Worm (Caenorhabditis elegans) whole organism, L4/young adult: ENCODE measurements around the gene K05B2.4.

Source experiments
- W03F9.2 ChIP-seq: fragments of 150-350 bp; optimal IDR thresholded peaks from 2 replicates; lab custom pipeline; 2014; ENCODE audit warnings: missing biosample characterization, missing genetic modification characterization
- dao-5 ChIP-seq: sonication (generic microtip); optimal IDR thresholded peaks from 2 replicates; lab custom pipeline; 2016; ENCODE audit warnings: missing genotype, missing genetic modification characterization, moderate library complexity, missing compliant biosample characterization
- him-1 ChIP-seq: sonication (generic microtip); optimal IDR thresholded peaks from 2 replicates; lab custom pipeline; 2016; ENCODE audit warnings: missing genotype, missing genetic modification reagents, missing genetic modification characterization, missing compliant biosample characterization

K05B2.4 gene

DNA sequence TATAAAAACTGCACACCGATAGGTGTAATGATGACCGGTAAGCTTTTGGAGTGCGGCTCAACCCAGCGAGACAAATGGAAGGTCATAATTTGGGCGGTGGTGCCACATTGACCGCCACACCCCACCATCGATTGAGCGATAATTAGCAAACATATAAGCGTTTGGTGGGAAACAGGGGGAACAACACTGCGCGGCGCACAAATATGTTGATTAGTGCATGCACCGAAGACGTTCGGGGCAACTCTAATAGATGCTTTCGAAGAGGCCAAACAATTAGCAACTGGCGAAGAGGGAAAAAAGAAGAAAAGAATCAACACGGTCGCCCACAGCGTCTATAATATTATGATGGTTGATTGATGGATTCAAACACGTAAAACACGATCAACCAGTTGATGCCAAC, 39.5 kb downstream of the K05B2.4 start:
- TF ChIP-seq W03F9.2, result no peak
- no peak for TF ChIP-seq dao-5 (tag; lab: Kevin White, UChicago)
- no peak for TF ChIP-seq him-1 (tag; lab: Kevin White, UChicago)

DNA sequence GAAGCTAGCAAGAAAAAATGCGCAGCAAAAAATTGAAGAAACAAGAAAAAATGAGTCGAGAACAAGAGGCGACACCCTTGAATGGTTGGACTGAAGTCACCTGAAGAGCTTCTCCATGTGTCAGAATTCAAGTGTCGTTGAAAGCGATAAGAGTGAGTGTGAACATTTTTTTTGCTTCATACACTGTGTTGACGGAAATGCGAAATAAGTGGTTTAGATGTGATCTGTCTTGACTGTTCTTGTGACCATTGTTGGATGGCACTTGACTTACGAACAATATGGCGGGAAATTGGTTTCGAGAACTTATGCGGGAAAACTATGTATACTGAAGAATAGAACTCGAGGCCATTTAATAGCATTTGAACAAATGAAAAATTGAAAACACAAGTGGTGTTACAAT, 40.8 kb downstream of the K05B2.4 start:
- TF ChIP-seq him-1 (tag; lab: Kevin White, UChicago) (no peak), W03F9.2 (no peak), dao-5 (tag; lab: Kevin White, UChicago) (no peak)

DNA sequence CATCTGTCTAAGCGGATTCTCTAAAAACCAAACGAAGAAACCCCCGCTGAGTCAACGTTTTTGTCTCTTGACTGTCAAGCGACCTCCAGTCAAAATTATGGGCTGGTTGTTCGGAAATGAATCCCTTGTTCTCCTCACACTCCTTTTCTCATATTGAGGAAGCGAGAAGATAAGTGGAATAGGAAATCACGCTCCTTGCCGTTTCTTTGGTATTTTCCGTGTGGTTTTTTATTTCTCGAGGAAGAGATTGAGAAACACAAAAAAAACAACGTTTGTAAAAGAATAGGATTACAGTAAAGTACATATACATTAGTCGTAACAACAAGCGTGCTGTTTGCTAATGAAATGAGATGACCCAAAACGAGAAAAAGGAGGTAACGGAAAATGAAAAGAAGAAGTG, 43.9 kb downstream of the K05B2.4 start, which contains the start of gene tsp-14:
Gene tsp-14, minus strand, starts transcription at position 62 of the 400 bp plus-strand sequence.
- no peak for TF ChIP-seq dao-5 (tag; lab: Kevin White, UChicago)
- TF ChIP-seq W03F9.2, result no peak
- no peak for TF ChIP-seq him-1 (tag; lab: Kevin White, UChicago)

DNA sequence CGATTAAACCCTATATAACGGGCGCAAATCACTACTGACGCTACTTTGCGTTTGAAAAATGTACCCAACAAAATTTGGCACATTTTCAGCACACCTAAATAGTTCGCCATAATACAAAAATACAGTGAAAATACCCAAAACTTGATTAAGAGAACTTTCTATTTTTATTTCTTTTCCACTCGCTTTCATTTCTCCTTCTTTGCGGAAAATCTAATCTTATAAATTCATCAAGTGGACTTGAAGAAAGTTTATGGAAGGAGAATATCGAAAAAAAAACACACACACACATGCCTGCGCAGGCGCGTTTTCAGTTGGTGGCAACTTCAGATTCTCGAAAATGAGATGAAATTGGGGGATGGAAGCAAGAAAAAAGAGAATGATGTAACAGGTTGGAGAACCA, 45.5 kb downstream of the K05B2.4 start:
- TF ChIP-seq him-1 (tag; lab: Kevin White, UChicago), result no peak
- TF ChIP-seq dao-5 (tag; lab: Kevin White, UChicago), result no peak
- TF ChIP-seq W03F9.2, result no peak

DNA sequence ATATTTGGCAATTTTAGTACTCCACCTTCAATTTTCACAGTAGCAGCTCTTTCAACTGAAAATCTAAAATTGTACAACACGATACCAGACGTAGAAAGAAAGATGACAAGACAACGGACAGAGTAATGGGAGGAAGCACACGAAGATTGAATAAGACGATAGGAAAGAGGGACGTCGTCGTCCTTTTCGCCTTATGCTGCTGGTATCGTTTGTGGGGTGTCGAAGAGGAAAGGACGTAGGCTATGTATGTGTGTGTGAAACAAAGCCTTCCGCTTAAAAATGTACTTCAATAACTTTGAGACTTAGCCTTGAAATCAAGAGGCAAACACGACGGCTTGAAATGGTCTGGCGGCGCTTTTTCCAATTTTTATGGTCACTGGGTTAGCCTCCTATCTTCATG, 48.0 kb downstream of the K05B2.4 start:
- TF ChIP-seq dao-5 (tag; lab: Kevin White, UChicago) (no peak), him-1 (tag; lab: Kevin White, UChicago) (no peak), W03F9.2 (no peak)

DNA sequence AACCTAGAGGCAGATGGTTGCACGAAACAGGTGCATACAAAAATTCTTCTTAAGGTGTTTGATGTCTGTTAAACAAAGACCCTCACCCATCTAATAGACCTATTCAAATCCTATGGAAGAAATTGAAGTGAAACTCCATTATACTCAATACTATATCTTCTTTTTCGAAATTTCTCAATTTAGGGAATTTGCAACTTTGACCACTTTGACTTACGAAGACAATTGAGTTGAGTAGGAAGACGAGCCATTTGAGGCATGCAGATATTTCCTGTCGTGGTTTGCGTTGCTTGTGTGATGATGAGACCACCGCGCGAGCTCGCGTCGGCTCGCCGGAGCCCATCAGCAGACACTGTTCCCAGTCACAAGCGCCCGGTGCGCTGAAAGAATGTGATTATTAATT, 50.1 kb downstream of the K05B2.4 start:
- TF ChIP-seq dao-5 (tag; lab: Kevin White, UChicago), result no peak
- TF ChIP-seq him-1 (tag; lab: Kevin White, UChicago), result no peak
- no peak for TF ChIP-seq W03F9.2

DNA sequence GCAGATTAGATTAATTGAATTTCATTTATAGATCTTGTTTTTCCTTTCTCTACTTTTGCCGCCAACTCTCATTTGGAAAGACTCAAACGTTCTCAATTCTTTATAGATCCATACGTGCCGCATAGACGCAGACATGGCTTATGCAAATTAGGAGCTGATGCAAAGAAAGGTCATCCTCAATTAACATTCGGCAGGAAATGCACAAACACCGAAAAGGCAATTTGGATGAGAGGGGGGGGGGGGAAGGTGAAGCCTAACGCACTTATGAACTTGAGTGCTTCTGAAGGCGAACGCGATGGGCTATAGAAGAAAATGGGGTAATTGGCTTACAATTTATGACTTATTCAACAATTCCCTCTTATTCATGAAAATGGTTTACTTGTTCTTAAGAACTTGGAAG, 51.2 kb downstream of the K05B2.4 start:
- TF ChIP-seq him-1 (tag; lab: Kevin White, UChicago) (no peak), dao-5 (tag; lab: Kevin White, UChicago) (no peak), W03F9.2 (no peak)
